Worm (Caenorhabditis elegans) whole organism, young adult: ENCODE measurements around the gene rme-1.
A peak's percentile ranks its signal among the peaks of the same experiment; 100 is the strongest.

Experiments used
- B0336.3 ChIP-seq: fragments of 200-800 bp; sonication (Bioruptor generic); IDR thresholded peaks from 2 replicates; pipeline ENCODE4 v1.3.6; 2022; ENCODE audit warnings: missing genetic modification characterization, missing compliant biosample characterization
- D2030.7 ChIP-seq: fragments of 200-800 bp; sonication (Bioruptor generic); IDR thresholded peaks from 2 replicates; pipeline ENCODE4 v1.3.6; 2022; ENCODE audit warnings: missing genetic modification reagents, missing genetic modification characterization, missing compliant biosample characterization
- F37B4.10 ChIP-seq: fragments of 200-800 bp; sonication (Bioruptor generic); IDR thresholded peaks from 2 replicates; pipeline ENCODE4 v1.3.6; 2022; ENCODE audit warnings: missing genetic modification characterization, missing compliant biosample characterization
- F57C9.4 ChIP-seq: sonication (generic microtip); optimal IDR thresholded peaks from 2 replicates; lab custom pipeline; 2017; ENCODE audit warnings: mild to moderate bottlenecking, missing genetic modification characterization, missing compliant biosample characterization
- T26A5.8 ChIP-seq: sonication (generic microtip); optimal IDR thresholded peaks from 2 replicates; lab custom pipeline; 2016; ENCODE audit warnings: missing genetic modification characterization, missing compliant biosample characterization
- Y53F4B.3 ChIP-seq: fragments of 200-800 bp; sonication (Bioruptor generic); IDR thresholded peaks from 2 replicates; pipeline ENCODE4 v1.3.6; 2022; ENCODE audit warnings: missing genetic modification reagents, missing genetic modification characterization, missing compliant biosample characterization
- Y67H2A.10 ChIP-seq: fragments of 200-800 bp; sonication (Bioruptor generic); conservative IDR thresholded peaks from 2 replicates; pipeline ENCODE4 v1.3.6; 2022; ENCODE audit warnings: missing genetic modification reagents, missing genetic modification characterization, missing compliant biosample characterization
- Y79H2A.3 ChIP-seq: fragments of 200-800 bp; sonication (Bioruptor generic); conservative IDR thresholded peaks from 2 replicates; pipeline ENCODE4 v1.3.6; 2022; ENCODE audit warnings: missing genetic modification reagents, missing genetic modification characterization, missing compliant biosample characterization
- ZK185.1 ChIP-seq: sonication (generic microtip); optimal IDR thresholded peaks from 2 replicates; lab custom pipeline; 2016; ENCODE audit warnings: mild to moderate bottlenecking, missing genetic modification characterization, missing compliant biosample characterization; ENCODE audit not compliant: poor library complexity, severe bottlenecking
- aptf-2 ChIP-seq: fragments of 200-800 bp; sonication (Bioruptor generic); conservative IDR thresholded peaks from 2 replicates; pipeline ENCODE4 v1.3.6; 2022; ENCODE audit warnings: missing genetic modification reagents, missing genetic modification characterization, missing compliant biosample characterization
- aptf-3 ChIP-seq: fragments of 200-800 bp; sonication (Bioruptor generic); IDR thresholded peaks from 2 replicates; pipeline ENCODE4 v1.3.6; 2022; ENCODE audit warnings: missing genetic modification characterization, missing compliant biosample characterization
- atf-7 ChIP-seq: sonication (generic microtip); optimal IDR thresholded peaks from 2 replicates; lab custom pipeline; 2017; ENCODE audit warnings: mild to moderate bottlenecking, missing genetic modification characterization, missing compliant biosample characterization
- athp-1 ChIP-seq: sonication (generic microtip); optimal IDR thresholded peaks from 2 replicates; lab custom pipeline; 2017; ENCODE audit warnings: mild to moderate bottlenecking, missing genetic modification characterization, missing compliant biosample characterization
- bed-2 ChIP-seq: fragments of 200-800 bp; sonication (Bioruptor generic); IDR thresholded peaks from 2 replicates; pipeline ENCODE4 v1.3.6; 2022; ENCODE audit warnings: missing genetic modification reagents, missing genetic modification characterization, missing compliant biosample characterization
- cebp-1 ChIP-seq, 2 experiments: fragments of 200-800 bp in 1 of 2; sonication (Bioruptor generic) in 1 of 2; sonication (generic microtip) in 1 of 2; IDR thresholded peaks in 1 of 2; optimal IDR thresholded peaks in 1 of 2; 2 replicates each; pipeline versions ENCODE4 v1.3.6 to Lab custom; 2017 to 2022; ENCODE audit warnings: missing compliant biosample characterization in 2 of 2, missing genetic modification characterization in 2 of 2, mild to moderate bottlenecking in 1 of 2, missing genetic modification reagents in 1 of 2, moderate library complexity in 1 of 2
- ceh-100 ChIP-seq: fragments of 200-800 bp; sonication (Bioruptor generic); IDR thresholded peaks from 2 replicates; pipeline ENCODE4 v1.3.6; 2022; ENCODE audit warnings: missing genetic modification reagents, missing genetic modification characterization, missing compliant biosample characterization
- ceh-79 ChIP-seq: sonication (generic microtip); optimal IDR thresholded peaks from 2 replicates; lab custom pipeline; 2017; ENCODE audit warnings: mild to moderate bottlenecking, missing genetic modification characterization, missing compliant biosample characterization
- chd-7 ChIP-seq: sonication (generic microtip); optimal IDR thresholded peaks from 2 replicates; lab custom pipeline; 2016; ENCODE audit warnings: mild to moderate bottlenecking, missing genetic modification characterization, moderate library complexity, missing compliant biosample characterization
- die-1 ChIP-seq: sonication (generic microtip); optimal IDR thresholded peaks from 2 replicates; lab custom pipeline; 2016; ENCODE audit warnings: missing genotype, mild to moderate bottlenecking, missing genetic modification characterization, missing compliant biosample characterization
- gei-17 ChIP-seq: fragments of 200-800 bp; sonication (Bioruptor generic); optimal IDR thresholded peaks from 2 replicates; lab custom pipeline; 2018; ENCODE audit warnings: mild to moderate bottlenecking, missing genetic modification characterization, missing compliant biosample characterization
- hlh-12 ChIP-seq: sonication (generic microtip); optimal IDR thresholded peaks from 2 replicates; lab custom pipeline; 2016; ENCODE audit warnings: missing genetic modification characterization, missing compliant biosample characterization
- hmg-20 ChIP-seq: fragments of 200-800 bp; sonication (Bioruptor generic); IDR thresholded peaks from 2 replicates; pipeline ENCODE4 v1.3.6; 2022; ENCODE audit warnings: missing genetic modification reagents, missing genetic modification characterization, missing compliant biosample characterization
- hrde-1 ChIP-seq: sonication (generic microtip); optimal IDR thresholded peaks from 2 replicates; lab custom pipeline; 2016; ENCODE audit warnings: missing genetic modification characterization, mild to moderate bottlenecking, missing compliant biosample characterization, moderate library complexity, missing genotype, missing genetic modification reagents, borderline replicate concordance
- hsf-1 ChIP-seq: fragments of 200-800 bp; sonication (Bioruptor generic); IDR thresholded peaks from 2 replicates; pipeline ENCODE4 v1.3.6; 2022; ENCODE audit warnings: missing genetic modification reagents, missing genetic modification characterization, missing compliant biosample characterization
- let-526 ChIP-seq: fragments of 200-800 bp; sonication (Bioruptor generic); IDR thresholded peaks from 2 replicates; pipeline ENCODE4 v1.3.6; 2022; ENCODE audit warnings: missing genetic modification reagents, missing genetic modification characterization, missing compliant biosample characterization
- let-607 ChIP-seq, 2 experiments: fragments of 200-800 bp in 1 of 2; sonication (Bioruptor generic) in 1 of 2; sonication (generic microtip) in 1 of 2; optimal IDR thresholded peaks; 2 replicates each; lab custom pipeline; 2016 to 2018; ENCODE audit warnings: mild to moderate bottlenecking in 2 of 2, missing compliant biosample characterization in 2 of 2, missing genetic modification characterization in 2 of 2, moderate library complexity in 2 of 2, missing genotype in 1 of 2
- lin-35 ChIP-seq, 3 experiments: fragments of 150-350 bp in 2 of 3; sonication (generic microtip) in 1 of 3; optimal IDR thresholded peaks; 2 replicates each; lab custom pipeline; 2014 to 2018; ENCODE audit warnings: missing biosample characterization in 3 of 3, missing genetic modification characterization in 3 of 3, missing genetic modification reagents in 3 of 3
- lin-40 ChIP-seq: sonication (generic microtip); optimal IDR thresholded peaks from 2 replicates; lab custom pipeline; 2016; ENCODE audit warnings: missing genetic modification characterization, mild to moderate bottlenecking, missing compliant biosample characterization, missing genotype, missing genetic modification reagents
- lsl-1 ChIP-seq: fragments of 200-800 bp; sonication (Bioruptor generic); optimal IDR thresholded peaks from 2 replicates; lab custom pipeline; 2018; ENCODE audit warnings: mild to moderate bottlenecking, missing genetic modification characterization, moderate library complexity, missing compliant biosample characterization
- madf-10 ChIP-seq: sonication (generic microtip); optimal IDR thresholded peaks from 2 replicates; lab custom pipeline; 2016; ENCODE audit warnings: mild to moderate bottlenecking, missing genetic modification characterization, missing compliant biosample characterization
- madf-6 ChIP-seq: fragments of 200-800 bp; sonication (Bioruptor generic); IDR thresholded peaks from 2 replicates; pipeline ENCODE4 v1.3.6; 2022; ENCODE audit warnings: missing genetic modification reagents, missing genetic modification characterization, missing compliant biosample characterization
- mel-28 ChIP-seq: sonication (generic microtip); optimal IDR thresholded peaks from 2 replicates; lab custom pipeline; 2016; ENCODE audit warnings: borderline replicate concordance, mild to moderate bottlenecking, missing genetic modification characterization, missing compliant biosample characterization
- nfya-2 ChIP-seq: fragments of 200-800 bp; sonication (Bioruptor generic); IDR thresholded peaks from 2 replicates; pipeline ENCODE4 v1.3.6; 2022; ENCODE audit warnings: missing genetic modification reagents, missing genetic modification characterization, missing compliant biosample characterization
- nfyb-1 ChIP-seq: fragments of 200-800 bp; sonication (Bioruptor generic); IDR thresholded peaks from 2 replicates; pipeline ENCODE4 v1.3.6; 2022; ENCODE audit warnings: missing genetic modification reagents, missing genetic modification characterization, missing compliant biosample characterization
- nhr-90 ChIP-seq: sonication (generic microtip); optimal IDR thresholded peaks from 2 replicates; lab custom pipeline; 2016; ENCODE audit warnings: missing genotype, mild to moderate bottlenecking, missing genetic modification characterization, missing compliant biosample characterization
- pha-4 ChIP-seq: fragments of 150-350 bp; sonication (generic microtip); optimal IDR thresholded peaks from 2 replicates; lab custom pipeline; 2014; ENCODE audit warnings: missing biosample characterization, missing genetic modification reagents, missing genetic modification characterization
- rec-8 ChIP-seq, 2 experiments: sonication (generic microtip); optimal IDR thresholded peaks; 2 replicates each; lab custom pipeline; 2016; ENCODE audit warnings: mild to moderate bottlenecking in 2 of 2, missing genetic modification characterization in 2 of 2, missing genetic modification reagents in 2 of 2, missing genotype in 2 of 2, missing biosample characterization in 1 of 2, missing compliant biosample characterization in 1 of 2, moderate library complexity in 1 of 2
- repo-1 ChIP-seq: sonication (generic microtip); optimal IDR thresholded peaks from 2 replicates; lab custom pipeline; 2017; ENCODE audit warnings: mild to moderate bottlenecking, missing genetic modification characterization, missing compliant biosample characterization
- somi-1 ChIP-seq: fragments of 200-800 bp; sonication (Bioruptor generic); optimal IDR thresholded peaks from 2 replicates; lab custom pipeline; 2018; ENCODE audit warnings: mild to moderate bottlenecking, missing genetic modification characterization, missing compliant biosample characterization
- tbp1 ChIP-seq: fragments of 200-800 bp; sonication (Bioruptor generic); optimal IDR thresholded peaks from 2 replicates; lab custom pipeline; 2018; ENCODE audit warnings: mild to moderate bottlenecking, missing genetic modification characterization, missing compliant biosample characterization
- tlf-1 ChIP-seq: fragments of 200-800 bp; sonication (Bioruptor generic); optimal IDR thresholded peaks from 2 replicates; lab custom pipeline; 2018; ENCODE audit warnings: mild to moderate bottlenecking, missing genetic modification characterization, missing compliant biosample characterization
- zim-3 ChIP-seq: sonication (generic microtip); optimal IDR thresholded peaks from 2 replicates; lab custom pipeline; 2017; ENCODE audit warnings: mild to moderate bottlenecking, missing genetic modification characterization, moderate library complexity, missing compliant biosample characterization
- ztf-18 ChIP-seq: sonication (generic microtip); optimal IDR thresholded peaks from 2 replicates; lab custom pipeline; 2016; ENCODE audit warnings: missing genotype, mild to moderate bottlenecking, missing genetic modification characterization, missing compliant biosample characterization
- ztf-22 ChIP-seq: fragments of 200-800 bp; sonication (Bioruptor generic); optimal IDR thresholded peaks from 2 replicates; lab custom pipeline; 2018; ENCODE audit warnings: mild to moderate bottlenecking, missing genetic modification characterization, moderate library complexity, missing compliant biosample characterization
- ztf-26 ChIP-seq: sonication (generic microtip); optimal IDR thresholded peaks from 2 replicates; lab custom pipeline; 2017; ENCODE audit warnings: missing genetic modification characterization, missing compliant biosample characterization

rme-1 gene

DNA sequence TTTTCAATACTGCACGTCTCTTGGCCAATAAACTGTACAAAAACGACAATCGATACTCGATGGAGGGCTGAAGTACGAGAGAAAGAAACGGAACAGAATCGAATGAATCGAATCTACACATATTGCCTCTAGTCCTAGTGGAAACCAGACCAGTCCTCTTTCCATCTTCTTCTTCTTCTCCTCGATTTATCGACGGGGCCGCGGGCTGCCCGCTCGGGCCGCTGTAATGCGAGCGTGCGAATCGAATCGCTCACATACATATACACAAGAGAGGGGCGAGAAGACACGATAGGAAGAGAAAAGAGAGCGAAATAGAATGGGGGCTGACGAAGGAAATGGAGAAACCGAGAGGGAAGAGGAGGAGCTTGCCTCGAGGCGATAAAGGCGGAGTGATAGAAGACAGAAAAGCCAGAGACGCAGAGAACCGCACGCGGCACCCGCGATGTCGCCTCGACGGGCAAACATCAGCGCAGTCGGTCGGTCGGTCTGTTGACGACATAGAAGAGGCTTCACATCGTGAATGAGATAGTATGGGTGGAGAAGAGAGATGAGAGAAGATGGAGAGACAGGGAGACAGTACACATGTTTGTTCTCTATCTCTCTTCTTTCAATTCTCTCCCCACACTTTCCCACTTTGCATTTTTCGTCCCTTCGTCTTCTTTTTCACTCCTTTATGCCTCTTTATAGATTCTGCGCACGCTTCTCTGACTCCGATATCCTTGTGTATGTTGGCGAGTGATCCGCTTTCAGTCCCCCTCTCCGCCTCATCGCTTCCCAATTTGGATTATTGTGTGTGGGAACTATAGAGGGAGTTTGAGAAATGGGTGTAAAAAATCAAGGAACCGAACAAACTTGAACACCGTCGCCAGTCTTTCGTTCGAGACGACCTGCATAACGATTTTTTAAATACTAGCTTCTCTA lies 18.9 kb downstream of the rme-1 start (continued):
- TF ChIP-seq somi-1 (GFP tag; lab: Kevin White, UChicago) = peak; percentile 88
- no peak for TF ChIP-seq aptf-3
- TF ChIP-seq hsf-1 (GFP tag; lab: Robert Waterston, UW) = 0 out of 2 replicates have a peak, but pooled peaks have one; percentile 22
- peak in 1 of 2 experiments; percentile 49 for TF ChIP-seq let-607 (tag; optimal IDR thresholded peaks at IDR 0.05; lab: Kevin White, UChicago)
- TF ChIP-seq ceh-79 (tag; lab: Kevin White, UChicago) = no peak
- no peak for TF ChIP-seq ztf-22 (GFP tag; lab: Kevin White, UChicago)
- TF ChIP-seq gei-17 (GFP tag; lab: Kevin White, UChicago) = peak; percentile 44
- no peak for TF ChIP-seq mel-28 (tag; lab: Kevin White, UChicago)
- TF ChIP-seq lin-35 (GFP tag; optimal IDR thresholded peaks at IDR 0.05; lab: Kevin White, UChicago) = peak in 1 of 3 experiments; percentile 75
- TF ChIP-seq T26A5.8 (tag; lab: Kevin White, UChicago) = no peak
- peak; percentile 94; the same call in 1 of the 2 replicates for TF ChIP-seq nfyb-1 (GFP tag; lab: Robert Waterston, UW)
- 0 out of 2 replicates have a peak, but pooled peaks have one; percentile 11 for TF ChIP-seq D2030.7 (GFP tag; lab: Robert Waterston, UW)
- peak; percentile 92 for TF ChIP-seq lin-40 (tag; lab: Kevin White, UChicago)
- TF ChIP-seq ZK185.1 = peak; percentile 83
- 0 out of 2 replicates have a peak, but pooled peaks have one; percentile 38 for TF ChIP-seq bed-2 (GFP tag; lab: Robert Waterston, UW)
- no peak for TF ChIP-seq lsl-1 (GFP tag; lab: Kevin White, UChicago)
- peak; percentile 26 for TF ChIP-seq nhr-90
- TF ChIP-seq Y79H2A.3 (GFP tag; lab: Robert Waterston, UW) = no peak
- peak; percentile 59 for TF ChIP-seq die-1 (tag; lab: Kevin White, UChicago)
- peak; percentile 100 for TF ChIP-seq madf-10 (tag; lab: Kevin White, UChicago)
- peak; percentile 88 for TF ChIP-seq atf-7 (tag; lab: Kevin White, UChicago)
- TF ChIP-seq F57C9.4 (tag; lab: Kevin White, UChicago) = no peak
- peak; percentile 86 for TF ChIP-seq ztf-26
- no peak for TF ChIP-seq hmg-20 (GFP tag; lab: Robert Waterston, UW)
- no peak for TF ChIP-seq hlh-12 (tag; lab: Kevin White, UChicago)
- TF ChIP-seq chd-7 (tag; lab: Kevin White, UChicago) = peak; percentile 94
- TF ChIP-seq madf-6 (GFP tag; lab: Robert Waterston, UW) = peak; percentile 17; the same call in 1 of the 2 replicates
- TF ChIP-seq Y53F4B.3 (GFP tag; lab: Robert Waterston, UW) = no peak
- TF ChIP-seq Y67H2A.10 (GFP tag; lab: Robert Waterston, UW) = no peak
- no peak for TF ChIP-seq hrde-1 (tag; lab: Kevin White, UChicago)
- TF ChIP-seq ceh-100 (GFP tag; lab: Robert Waterston, UW) = no peak
- TF ChIP-seq athp-1 = no peak
- TF ChIP-seq cebp-1 (GFP tag; IDR thresholded peaks at IDR 0.05; lab: Robert Waterston, UW) = 0 out of 2 replicates have a peak, but pooled peaks have one; percentile 33
- peak; percentile 91 for TF ChIP-seq cebp-1 (tag; optimal IDR thresholded peaks at IDR 0.05; lab: Kevin White, UChicago)
- no peak for TF ChIP-seq nfya-2 (GFP tag; lab: Robert Waterston, UW)
- TF ChIP-seq tbp1 (GFP tag; lab: Kevin White, UChicago) = peak; percentile 52
- peak; percentile 36 for TF ChIP-seq tlf-1 (GFP tag; lab: Kevin White, UChicago)
- TF ChIP-seq zim-3 (tag; lab: Kevin White, UChicago) = no peak
- peak; percentile 8; the same call in 1 of the 2 replicates for TF ChIP-seq let-526
- TF ChIP-seq rec-8 (tag; optimal IDR thresholded peaks at IDR 0.05; lab: Kevin White, UChicago) = no peak
- TF ChIP-seq repo-1 (tag; lab: Kevin White, UChicago) = peak; percentile 77
- no peak for TF ChIP-seq aptf-2 (GFP tag; lab: Robert Waterston, UW)
- peak; percentile 89 for TF ChIP-seq B0336.3 (GFP tag; lab: Robert Waterston, UW)
- no peak for TF ChIP-seq F37B4.10 (GFP tag; lab: Robert Waterston, UW)
- TF ChIP-seq pha-4 = peak; percentile 46
- peak; percentile 32 for TF ChIP-seq ztf-18
